Fruit fly (Drosophila melanogaster) whole organism, embryonic: ENCODE data around the gene CG15536.

Experiments
- B-H1 ChIP-seq: fragments of 200-800 bp; sonication (Bioruptor generic); IDR thresholded peaks from 3 replicates; pipeline ENCODE4 v1.3.6; 2022; ENCODE audit warnings: missing biosample characterization, missing genetic modification characterization
- CG12155 ChIP-seq: fragments of 200-800 bp; sonication (Bioruptor generic); optimal IDR thresholded peaks from 3 replicates; lab custom pipeline; 2016; ENCODE audit warnings: missing biosample characterization, missing genetic modification characterization
- CG14441 ChIP-seq: fragments of 200-800 bp; sonication (Bioruptor generic); IDR thresholded peaks from 2 replicates; pipeline ENCODE4 v1.3.6; 2022; ENCODE audit warnings: missing biosample characterization, missing genetic modification characterization
- CG14710 ChIP-seq: fragments of 200-800 bp; sonication (Bioruptor generic); optimal IDR thresholded peaks from 3 replicates; lab custom pipeline; 2019; ENCODE audit warnings: missing biosample characterization, mild to moderate bottlenecking, missing genetic modification characterization, moderate library complexity
- CG14965 ChIP-seq: fragments of 200-800 bp; sonication (Bioruptor generic); optimal IDR thresholded peaks from 2 replicates; lab custom pipeline; 2016; ENCODE audit warnings: missing biosample characterization, missing genetic modification characterization, borderline replicate concordance
- CG16815 ChIP-seq: fragments of 200-800 bp; sonication (Bioruptor generic); optimal IDR thresholded peaks from 3 replicates; lab custom pipeline; 2017; ENCODE audit warnings: missing biosample characterization, mild to moderate bottlenecking, missing genetic modification characterization
- CG17829 ChIP-seq: fragments of 200-800 bp; optimal IDR thresholded peaks from 2 replicates; lab custom pipeline; 2019; ENCODE audit warnings: missing biosample characterization, mild to moderate bottlenecking, missing genetic modification characterization, moderate library complexity
- CG18476 ChIP-seq: fragments of 200-800 bp; sonication (Bioruptor generic); optimal IDR thresholded peaks from 2 replicates; lab custom pipeline; 2016; ENCODE audit warnings: missing biosample characterization, mild to moderate bottlenecking, missing genetic modification characterization
- CG3281 ChIP-seq: fragments of 200-800 bp; sonication (Bioruptor generic); optimal IDR thresholded peaks from 3 replicates; lab custom pipeline; 2017; ENCODE audit warnings: missing biosample characterization, mild to moderate bottlenecking, missing genetic modification characterization
- CG4282 ChIP-seq: fragments of 200-800 bp; sonication (Bioruptor generic); optimal IDR thresholded peaks from 2 replicates; lab custom pipeline; 2016; ENCODE audit warnings: missing biosample characterization, missing genetic modification characterization
- CG6683 ChIP-seq: fragments of 200-800 bp; sonication (Bioruptor generic); optimal IDR thresholded peaks from 2 replicates; lab custom pipeline; 2017; ENCODE audit warnings: missing biosample characterization, mild to moderate bottlenecking, missing genetic modification characterization, missing genetic modification reagents
- CG7987 ChIP-seq: fragments of 200-800 bp; sonication (Bioruptor generic); optimal IDR thresholded peaks from 2 replicates; lab custom pipeline; 2018; ENCODE audit warnings: missing biosample characterization, mild to moderate bottlenecking, missing genetic modification characterization, moderate library complexity
- CG9215 ChIP-seq: fragments of 200-800 bp; sonication (Bioruptor generic); IDR thresholded peaks from 2 replicates; pipeline ENCODE4 v1.3.6; 2022; ENCODE audit warnings: missing biosample characterization, missing genetic modification characterization
- CkIIα-i1 ChIP-seq: fragments of 200-800 bp; sonication (Bioruptor generic); IDR thresholded peaks from 2 replicates; pipeline ENCODE4 v1.3.6; 2022; ENCODE audit warnings: missing biosample characterization, missing genetic modification characterization
- D ChIP-seq, 2 experiments: fragments of 200-800 bp in 1 of 2; fragments of >200 bp in 1 of 2; sonication (Bioruptor generic) in 1 of 2; optimal IDR thresholded peaks; 2 replicates in 1 of 2; 3 replicates in 1 of 2; lab custom pipeline; 2017; ENCODE audit warnings: mild to moderate bottlenecking in 1 of 2, missing biosample characterization in 1 of 2, missing genetic modification characterization in 1 of 2, missing genetic modification reagents in 1 of 2
- Dip3 ChIP-seq: fragments of 200-800 bp; sonication (Bioruptor generic); optimal IDR thresholded peaks from 3 replicates; lab custom pipeline; 2016; ENCODE audit warnings: missing biosample characterization, missing genetic modification characterization
- Dp ChIP-seq: fragments of 200-800 bp; sonication (Bioruptor generic); optimal IDR thresholded peaks from 2 replicates; lab custom pipeline; 2018; ENCODE audit warnings: missing biosample characterization, mild to moderate bottlenecking, missing genetic modification characterization, moderate library complexity
- E2f2 ChIP-seq: fragments of 200-800 bp; sonication (Bioruptor generic); IDR thresholded peaks from 2 replicates; pipeline ENCODE4 v1.3.6; 2022; ENCODE audit warnings: missing biosample characterization, missing genetic modification characterization
- Hey ChIP-seq: fragments of 200-800 bp; sonication (Bioruptor generic); optimal IDR thresholded peaks from 3 replicates; lab custom pipeline; 2018; ENCODE audit warnings: missing biosample characterization, mild to moderate bottlenecking, missing genetic modification characterization
- Hr78 ChIP-seq, 2 experiments: fragments of 200-800 bp in 1 of 2; fragments of >200 bp in 1 of 2; sonication (Bioruptor generic) in 1 of 2; optimal IDR thresholded peaks; 2 replicates each; lab custom pipeline; 2017 to 2019; ENCODE audit warnings: missing biosample characterization in 2 of 2, missing genetic modification characterization in 2 of 2, mild to moderate bottlenecking in 1 of 2, moderate library complexity in 1 of 2
- Lim3 ChIP-seq: fragments of 200-800 bp; sonication (Bioruptor generic); IDR thresholded peaks from 2 replicates; pipeline ENCODE4 v1.3.6; 2022; ENCODE audit warnings: missing biosample characterization, missing genetic modification characterization
- Ssrp ChIP-seq: fragments of 200-800 bp; sonication (Bioruptor generic); optimal IDR thresholded peaks from 2 replicates; lab custom pipeline; 2018; ENCODE audit warnings: missing biosample characterization, mild to moderate bottlenecking, missing genetic modification characterization, moderate library complexity
- Vsx1 ChIP-seq: fragments of 200-800 bp; sonication (Bioruptor generic); optimal IDR thresholded peaks from 2 replicates; lab custom pipeline; 2017; ENCODE audit warnings: missing biosample characterization, mild to moderate bottlenecking, missing genetic modification characterization, missing genetic modification reagents
- Xrp1 ChIP-seq: fragments of 200-800 bp; sonication (Bioruptor generic); IDR thresholded peaks from 2 replicates; pipeline ENCODE4 v1.3.6; 2022; ENCODE audit warnings: missing biosample characterization, missing genetic modification characterization
- bab2 ChIP-seq: fragments of 200-800 bp; sonication (Bioruptor generic); optimal IDR thresholded peaks from 2 replicates; lab custom pipeline; 2016; ENCODE audit warnings: missing biosample characterization, missing genetic modification characterization
- btn ChIP-seq: fragments of 200-800 bp; sonication (Bioruptor generic); optimal IDR thresholded peaks from 2 replicates; lab custom pipeline; 2016; ENCODE audit warnings: missing biosample characterization, missing genetic modification characterization
- cato ChIP-seq: fragments of 200-800 bp; sonication (Bioruptor generic); optimal IDR thresholded peaks from 2 replicates; lab custom pipeline; 2016; ENCODE audit warnings: missing biosample characterization, missing genetic modification characterization, borderline replicate concordance
- caup ChIP-seq: fragments of 200-800 bp; sonication (Bioruptor generic); optimal IDR thresholded peaks from 3 replicates; lab custom pipeline; 2017; ENCODE audit warnings: missing biosample characterization, mild to moderate bottlenecking, missing genetic modification characterization, moderate library complexity; ENCODE audit not compliant: severe bottlenecking
- crc ChIP-seq: fragments of 200-800 bp; sonication (Bioruptor generic); optimal IDR thresholded peaks from 2 replicates; lab custom pipeline; 2016; ENCODE audit warnings: missing biosample characterization, missing genetic modification characterization
- crol ChIP-seq: fragments of 200-800 bp; sonication (Bioruptor generic); IDR thresholded peaks from 2 replicates; pipeline ENCODE4 v1.3.6; 2022; ENCODE audit warnings: missing biosample characterization, missing genetic modification characterization
- cwo ChIP-seq: fragments of 200-800 bp; sonication (Bioruptor generic); optimal IDR thresholded peaks from 3 replicates; lab custom pipeline; 2017; ENCODE audit warnings: missing biosample characterization, missing genetic modification characterization, mild to moderate bottlenecking, moderate library complexity, missing genetic modification reagents
- dan ChIP-seq: fragments of 200-800 bp; sonication (Bioruptor generic); IDR thresholded peaks from 2 replicates; pipeline ENCODE4 v1.3.6; 2022; ENCODE audit warnings: missing biosample characterization, missing genetic modification characterization
- exex ChIP-seq: fragments of 200-800 bp; sonication (Bioruptor generic); optimal IDR thresholded peaks from 4 replicates; lab custom pipeline; 2018; ENCODE audit warnings: missing biosample characterization, mild to moderate bottlenecking, missing genetic modification characterization, moderate library complexity
- gcm2 ChIP-seq: fragments of 200-800 bp; sonication (Bioruptor generic); optimal IDR thresholded peaks from 2 replicates; lab custom pipeline; 2016; ENCODE audit warnings: missing biosample characterization, missing genetic modification characterization
- pita ChIP-seq: fragments of 200-800 bp; sonication (Bioruptor generic); optimal IDR thresholded peaks from 2 replicates; lab custom pipeline; 2017; ENCODE audit warnings: missing biosample characterization, mild to moderate bottlenecking, missing genetic modification characterization
- salm ChIP-seq: fragments of 200-800 bp; sonication (Bioruptor generic); optimal IDR thresholded peaks from 2 replicates; lab custom pipeline; 2018; ENCODE audit warnings: missing biosample characterization, mild to moderate bottlenecking, missing genetic modification characterization
- sima ChIP-seq: fragments of 200-800 bp; sonication (Bioruptor generic); optimal IDR thresholded peaks from 2 replicates; lab custom pipeline; 2016; ENCODE audit warnings: missing biosample characterization, missing genetic modification characterization
- stwl ChIP-seq: fragments of 200-800 bp; sonication (Bioruptor generic); optimal IDR thresholded peaks from 3 replicates; lab custom pipeline; 2018; ENCODE audit warnings: missing biosample characterization, mild to moderate bottlenecking, missing genetic modification characterization, moderate library complexity
- sug ChIP-seq: fragments of 200-800 bp; optimal IDR thresholded peaks from 2 replicates; lab custom pipeline; 2019; ENCODE audit warnings: missing biosample characterization, mild to moderate bottlenecking, missing genetic modification characterization, moderate library complexity
- ttk ChIP-seq: fragments of 200-800 bp; sonication (Bioruptor generic); IDR thresholded peaks from 2 replicates; pipeline ENCODE4 v2.1.2; 2022; ENCODE audit warnings: missing biosample characterization, missing genetic modification characterization
- wdn ChIP-seq: fragments of 200-800 bp; sonication (Bioruptor generic); IDR thresholded peaks from 2 replicates; pipeline ENCODE4 v1.3.6; 2022; ENCODE audit warnings: missing biosample characterization, missing genetic modification characterization
- zen ChIP-seq: fragments of 200-800 bp; sonication (Bioruptor generic); optimal IDR thresholded peaks from 3 replicates; lab custom pipeline; 2018; ENCODE audit warnings: missing biosample characterization, mild to moderate bottlenecking, missing genetic modification characterization, moderate library complexity
- zf30C ChIP-seq: fragments of 200-800 bp; sonication (Bioruptor generic); optimal IDR thresholded peaks from 3 replicates; lab custom pipeline; 2018; ENCODE audit warnings: missing biosample characterization, mild to moderate bottlenecking, missing genetic modification characterization

CG15536 gene

dm6 chr3R:30449446-30449845 is 24.5 kb upstream of the CG15536 start (continued):
- no peak for TF ChIP-seq caup (GFP tag; lab: Kevin White, UChicago)
- no peak for TF ChIP-seq CG17829 (tag; lab: Kevin White, UChicago)
- TF ChIP-seq crc: no peak
- peak in 1 of 2 experiments; percentile 94 for TF ChIP-seq Hr78 (GFP tag; optimal IDR thresholded peaks at IDR 0.05; lab: Kevin White, UChicago)
- TF ChIP-seq crol: 0 out of 2 replicates have a peak, but pooled peaks have one; percentile 5
- TF ChIP-seq, all 482 proteins: peak for 18

- no peak for TF ChIP-seq CG14965 (GFP tag; lab: Kevin White, UChicago)
Measured at dm6 chr3R:30444946-30445345, 20.0 kb upstream of the CG15536 start, which contains the start of gene Osi23. Gene Osi23, minus strand, starts transcription at chr3R:30445046.

DNA sequence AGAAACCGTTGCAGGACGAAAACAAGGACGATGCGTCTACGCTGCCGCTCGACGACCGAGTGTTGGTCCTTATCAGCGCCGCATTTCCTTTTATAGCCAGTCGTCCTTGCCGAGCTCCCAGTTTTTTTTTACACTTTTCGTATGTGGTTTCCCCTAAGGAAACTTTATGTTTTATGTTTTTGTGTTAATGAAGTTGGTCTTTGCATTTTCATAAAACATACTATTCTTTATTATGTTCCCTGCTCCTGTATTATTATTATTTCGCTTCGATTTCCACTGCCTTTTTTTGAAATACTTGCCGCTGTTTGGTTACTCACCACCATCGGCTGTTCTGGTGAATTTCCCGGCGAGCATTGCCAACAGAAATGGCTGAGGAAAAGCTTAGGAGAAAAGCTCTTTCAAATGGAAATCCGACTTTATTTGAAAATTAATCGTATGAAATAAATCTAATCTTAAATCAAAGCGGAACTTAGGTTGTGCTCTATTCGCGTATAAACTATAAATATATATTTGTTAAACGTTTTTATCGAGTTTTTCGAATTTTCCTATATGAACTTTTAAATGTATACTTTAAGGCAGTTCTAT is 18.7 kb upstream of the CG15536 start, which contains the start of gene CG15537:
Gene CG15537 (minus strand): TSS at position 51 of the 585 bp plus-strand sequence.
- no peak for TF ChIP-seq CG16815
- TF ChIP-seq wdn: no peak
- no peak for TF ChIP-seq CG14710
- TF ChIP-seq cato (GFP tag; lab: Kevin White, UChicago): no peak
- TF ChIP-seq D (optimal IDR thresholded peaks at IDR 0.05; lab: Kevin White, UChicago): no peak
- no peak for TF ChIP-seq D (GFP tag; optimal IDR thresholded peaks at IDR 0.05; lab: Kevin White, UChicago)
- no peak for TF ChIP-seq CG4282 (GFP tag; lab: Kevin White, UChicago)
- no peak for TF ChIP-seq CG6683
- TF ChIP-seq crc: no peak
- TF ChIP-seq stwl: no peak
- peak; percentile 58 for TF ChIP-seq Dp (GFP tag; lab: Kevin White, UChicago)
- no peak for TF ChIP-seq CkIIα-i1
- no peak for TF ChIP-seq zf30C (GFP tag; lab: Kevin White, UChicago)
- peak; percentile 49; the same call in 1 of the 2 replicates for TF ChIP-seq E2f2
- TF ChIP-seq zen (tag; lab: Kevin White, UChicago): no peak
- peak; percentile 44; the same call in 1 of the 2 replicates for TF ChIP-seq CG9215 (GFP tag; lab: Robert Waterston, UW)
- TF ChIP-seq btn (GFP tag; lab: Kevin White, UChicago): no peak
- TF ChIP-seq Dip3: no peak
- TF ChIP-seq B-H1 (GFP tag; lab: Robert Waterston, UW): no peak
- no peak for TF ChIP-seq sima (GFP tag; lab: Kevin White, UChicago)

- TF ChIP-seq Hey (tag; lab: Kevin White, UChicago): peak; percentile 65
- no peak for TF ChIP-seq pita (GFP tag; lab: Kevin White, UChicago)
- TF ChIP-seq CG18476 (GFP tag; lab: Kevin White, UChicago): no peak
- no peak for TF ChIP-seq D (optimal IDR thresholded peaks at IDR 0.05; lab: Kevin White, UChicago)
- TF ChIP-seq D (GFP tag; optimal IDR thresholded peaks at IDR 0.05; lab: Kevin White, UChicago): no peak
- TF ChIP-seq ttk: no peak
- no peak for TF ChIP-seq dan (GFP tag; lab: Robert Waterston, UW)
- TF ChIP-seq salm (tag; lab: Kevin White, UChicago): no peak
- no peak for TF ChIP-seq CG9215 (GFP tag; lab: Robert Waterston, UW)
- no peak for TF ChIP-seq Lim3 (GFP tag; lab: Robert Waterston, UW)
- no peak for TF ChIP-seq CG12155 (GFP tag; lab: Kevin White, UChicago)
- no peak for TF ChIP-seq CG7987 (GFP tag; lab: Kevin White, UChicago)
- peak; percentile 42 for TF ChIP-seq sug
- TF ChIP-seq gcm2: no peak
- TF ChIP-seq Vsx1 (GFP tag; lab: Kevin White, UChicago): peak; percentile 91
- peak; percentile 91 for TF ChIP-seq cwo (GFP tag; lab: Kevin White, UChicago)
- no peak for TF ChIP-seq bab2 (GFP tag; lab: Kevin White, UChicago)
- TF ChIP-seq CG3281: no peak
- TF ChIP-seq Ssrp: no peak
- TF ChIP-seq CG14441 (GFP tag; lab: Robert Waterston, UW): no peak
- TF ChIP-seq Xrp1: no peak
- peak; percentile 96 for TF ChIP-seq exex (tag; lab: Kevin White, UChicago)
Measured at dm6 chr3R:30431258-30432114, 6.5 kb upstream of the CG15536 start, which contains the start of gene CG15534. Gene CG15534, plus strand, starts transcription at chr3R:30432064.
